Fruit fly (Drosophila melanogaster) whole organism: ENCODE data around the gene mRRF1.

Experiments used
- CG8478 ChIP-seq: fragments of >200 bp; optimal IDR thresholded peaks from 2 replicates; lab custom pipeline; 2018; ENCODE audit warnings: inconsistent platforms
- Dll ChIP-seq: fragments of >200 bp; optimal IDR thresholded peaks from 2 replicates; lab custom pipeline; 2017
- EcR ChIP-seq, 2 experiments: fragments of >200 bp; optimal IDR thresholded peaks; 2 replicates each; lab custom pipeline; 2017; ENCODE audit warnings: missing biosample characterization in 2 of 2, missing genetic modification characterization in 2 of 2, missing genetic modification reagents in 2 of 2
- pan ChIP-seq: fragments of >200 bp; optimal IDR thresholded peaks from 2 replicates; lab custom pipeline; 2017
- psq ChIP-seq: fragments of >200 bp; optimal IDR thresholded peaks from 2 replicates; lab custom pipeline; 2017
- usp ChIP-seq: fragments of >200 bp; optimal IDR thresholded peaks from 2 replicates; lab custom pipeline; 2017; ENCODE audit warnings: missing biosample characterization, missing genetic modification characterization, mixed read lengths

mRRF1 gene

DNA sequence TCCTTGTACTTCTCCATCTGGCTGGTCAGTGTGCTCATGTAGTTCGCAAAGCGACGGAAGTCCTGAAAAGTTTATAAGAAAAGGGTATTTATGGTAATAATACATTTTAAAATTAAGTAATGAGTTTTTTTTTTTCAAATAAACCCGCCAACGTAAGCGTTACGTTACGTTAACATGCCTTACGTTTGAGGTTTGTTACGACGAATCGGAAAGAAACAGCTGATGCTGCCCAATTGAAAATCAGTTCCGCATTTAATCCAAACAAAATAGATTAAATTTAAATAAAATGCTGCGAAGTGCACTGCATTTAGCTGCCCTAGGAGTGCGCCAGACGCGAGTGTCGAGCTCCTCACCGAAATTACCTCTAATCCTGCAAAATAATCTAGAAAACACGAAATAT lies at the start of gene mRRF1:
Gene mRRF1, plus strand, starts transcription at position 220 of the 400 bp plus-strand sequence.
- TF ChIP-seq CG8478 = no peak
- TF ChIP-seq Dll (lab: Kevin White, UChicago) = no peak
- no peak for TF ChIP-seq psq (lab: Kevin White, UChicago)
- TF ChIP-seq EcR (GFP tag; optimal IDR thresholded peaks at IDR 0.05; lab: Kevin White, UChicago) = no peak
- no peak for TF ChIP-seq usp
- TF ChIP-seq pan (lab: Kevin White, UChicago) = no peak

DNA sequence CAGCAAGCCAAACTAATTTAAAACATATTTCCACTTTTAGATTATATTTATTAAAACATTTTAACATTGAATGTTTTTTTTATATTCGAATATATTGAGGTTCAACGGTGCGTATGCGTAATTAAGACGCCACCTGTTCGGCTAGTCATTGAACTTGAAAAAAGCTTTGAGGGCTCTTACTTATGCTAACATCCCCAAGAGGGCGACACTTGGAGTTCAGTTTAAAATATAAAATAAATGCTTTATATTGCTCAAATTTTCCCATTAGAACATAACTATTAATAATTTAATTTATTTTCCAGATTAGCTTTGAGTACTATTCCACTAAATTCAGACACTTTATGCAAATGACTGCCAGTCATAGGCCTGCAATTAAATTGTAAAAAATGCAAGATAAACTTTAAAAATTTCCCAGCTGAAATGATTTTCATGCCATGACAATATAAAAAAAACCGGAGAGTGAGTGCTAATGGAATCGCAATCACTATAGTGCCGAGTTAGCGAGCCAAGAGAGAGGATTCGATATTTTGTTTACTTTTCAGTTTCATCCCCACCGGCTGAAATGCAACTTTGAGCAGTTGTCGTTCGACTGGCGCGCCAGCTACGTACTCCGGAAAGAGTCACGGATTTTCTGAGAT lies 30.3 kb upstream of the mRRF1 start, which contains the start of gene PGRP-LA:
Gene PGRP-LA, plus strand, starts transcription at position 588 of the 638 bp plus-strand sequence.
- no peak for TF ChIP-seq psq (lab: Kevin White, UChicago)
- no peak for TF ChIP-seq usp
- TF ChIP-seq Dll (lab: Kevin White, UChicago) = no peak
- TF ChIP-seq pan (lab: Kevin White, UChicago) = no peak
- TF ChIP-seq EcR (GFP tag; optimal IDR thresholded peaks at IDR 0.05; lab: Kevin White, UChicago) = no peak
- no peak for TF ChIP-seq CG8478

dm6 chr3L:9335711-9336110 lies 28.4 kb upstream of the mRRF1 start:
- TF ChIP-seq psq (lab: Kevin White, UChicago) = no peak
- TF ChIP-seq usp = no peak
- TF ChIP-seq pan (lab: Kevin White, UChicago) = no peak
- no peak for TF ChIP-seq CG8478
- TF ChIP-seq Dll (lab: Kevin White, UChicago) = peak; percentile 47
- peak in 1 of 2 experiments; percentile 34 for TF ChIP-seq EcR (GFP tag; optimal IDR thresholded peaks at IDR 0.05; lab: Kevin White, UChicago)

dm6 chr3L:9337942-9338468 lies 26.1 kb upstream of the mRRF1 start:
- TF ChIP-seq pan (lab: Kevin White, UChicago) (no peak), CG8478 (no peak), psq (lab: Kevin White, UChicago) (no peak), Dll (lab: Kevin White, UChicago) (no peak), EcR (GFP tag; optimal IDR thresholded peaks at IDR 0.05; lab: Kevin White, UChicago) (no peak), usp (no peak)

DNA sequence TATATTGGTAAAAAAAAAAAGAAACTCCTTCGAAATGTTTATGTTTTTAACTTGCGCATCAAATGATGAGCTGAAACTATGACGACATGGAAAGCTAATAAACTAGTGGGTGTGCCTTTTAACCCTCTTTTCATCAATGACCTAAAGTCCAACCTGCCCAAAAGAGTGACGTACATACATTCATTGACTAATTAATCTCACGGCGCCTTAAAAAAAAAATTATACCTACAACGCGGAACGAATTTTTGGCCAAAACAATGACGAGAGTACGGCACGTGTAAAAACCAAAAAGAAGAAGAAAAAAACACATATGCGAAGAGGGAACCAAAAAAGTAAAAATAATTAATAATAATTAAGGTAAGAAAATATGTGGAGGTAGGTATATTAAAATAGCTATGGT lies 25.6 kb upstream of the mRRF1 start, which contains the start of gene PGRP-LC:
Gene PGRP-LC, plus strand, starts transcription at position 301 of the 400 bp plus-strand sequence.
- TF ChIP-seq pan (lab: Kevin White, UChicago) = no peak
- TF ChIP-seq usp = no peak
- TF ChIP-seq Dll (lab: Kevin White, UChicago) = no peak
- TF ChIP-seq psq (lab: Kevin White, UChicago) = no peak
- no peak for TF ChIP-seq CG8478
- no peak for TF ChIP-seq EcR (GFP tag; optimal IDR thresholded peaks at IDR 0.05; lab: Kevin White, UChicago)

dm6 chr3L:9339021-9339420 lies 25.1 kb upstream of the mRRF1 start:
- TF ChIP-seq EcR (GFP tag; optimal IDR thresholded peaks at IDR 0.05; lab: Kevin White, UChicago) (no peak), psq (lab: Kevin White, UChicago) (no peak), pan (lab: Kevin White, UChicago) (no peak)

- TF ChIP-seq CG8478 (no peak), EcR (GFP tag; optimal IDR thresholded peaks at IDR 0.05; lab: Kevin White, UChicago) (no peak), usp (no peak), Dll (lab: Kevin White, UChicago) (no peak), psq (lab: Kevin White, UChicago) (no peak), pan (lab: Kevin White, UChicago) (no peak)
Observed at dm6 chr3L:9340232-9340631, 23.9 kb upstream of the mRRF1 start.

- TF ChIP-seq Dll (lab: Kevin White, UChicago) = no peak
- TF ChIP-seq CG8478 = no peak
- TF ChIP-seq pan (lab: Kevin White, UChicago) = no peak
- TF ChIP-seq psq (lab: Kevin White, UChicago) = no peak
- no peak for TF ChIP-seq usp
- TF ChIP-seq EcR (GFP tag; optimal IDR thresholded peaks at IDR 0.05; lab: Kevin White, UChicago) = no peak
Observed at dm6 chr3L:9340839-9341238, 23.3 kb upstream of the mRRF1 start.

DNA sequence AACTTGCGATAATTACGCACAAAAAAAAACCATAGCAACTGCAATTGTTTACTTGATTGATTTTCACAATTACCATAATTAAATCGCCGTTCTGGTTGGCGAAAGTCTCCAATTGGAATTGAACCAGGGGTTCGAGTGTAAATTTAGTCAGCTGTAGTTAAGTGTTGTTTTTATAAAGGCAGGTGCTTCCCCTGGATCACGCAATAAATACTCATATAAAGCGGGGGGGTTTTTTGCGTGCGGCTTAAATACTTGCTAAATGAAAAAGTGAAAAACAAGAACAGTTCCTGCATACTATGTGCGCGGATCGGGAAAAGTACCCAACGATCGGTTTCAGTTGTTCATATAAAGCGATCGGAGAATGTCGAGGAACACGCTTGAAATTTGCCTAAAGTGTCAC lies 20.2 kb upstream of the mRRF1 start:
- TF ChIP-seq Dll (lab: Kevin White, UChicago) (no peak), usp (no peak), pan (lab: Kevin White, UChicago) (no peak), psq (lab: Kevin White, UChicago) (no peak), CG8478 (no peak), EcR (GFP tag; optimal IDR thresholded peaks at IDR 0.05; lab: Kevin White, UChicago) (no peak)

DNA sequence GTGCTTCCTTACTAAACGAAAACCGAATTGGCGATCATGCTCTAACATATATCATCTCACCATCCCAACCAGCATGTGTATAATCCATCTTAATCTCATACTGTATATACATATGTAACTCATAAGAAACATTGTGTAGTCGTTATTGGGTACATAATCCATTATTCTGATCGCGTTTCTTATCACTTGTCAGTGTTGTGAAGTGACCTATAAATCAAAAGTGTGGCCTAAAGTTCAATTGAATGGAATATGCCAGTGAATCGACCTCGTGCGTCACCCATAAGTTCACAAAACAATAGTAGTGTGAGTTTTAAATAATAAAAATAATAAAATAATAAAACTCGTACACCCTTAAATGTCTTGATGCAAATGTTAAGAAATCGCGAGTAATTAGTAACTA lies 19.0 kb upstream of the mRRF1 start:
- no peak for TF ChIP-seq EcR (GFP tag; optimal IDR thresholded peaks at IDR 0.05; lab: Kevin White, UChicago)
- TF ChIP-seq Dll (lab: Kevin White, UChicago) = no peak
- TF ChIP-seq CG8478 = no peak
- no peak for TF ChIP-seq usp
- no peak for TF ChIP-seq pan (lab: Kevin White, UChicago)

DNA sequence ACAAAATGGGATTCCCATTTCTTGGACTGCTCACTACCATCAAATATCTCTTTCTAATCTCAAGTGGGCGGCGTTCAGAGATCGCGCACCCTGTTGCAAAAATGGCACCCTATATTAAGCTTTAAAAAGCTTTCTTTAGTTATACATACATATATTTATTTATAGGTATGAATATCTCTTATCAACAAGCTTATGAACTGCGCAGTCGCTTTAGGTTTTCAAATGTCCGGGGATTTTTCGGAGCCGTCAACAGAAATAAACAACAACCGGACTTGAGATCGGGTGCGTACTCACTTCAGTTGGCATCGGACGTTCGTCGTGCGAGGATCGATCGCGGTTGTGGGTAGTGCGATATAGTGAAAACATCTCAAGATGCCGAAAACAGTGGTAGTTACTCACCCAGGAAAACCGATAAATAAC lies 14.8 kb upstream of the mRRF1 start, which contains the start of gene PGRP-LF:
Gene PGRP-LF, plus strand, starts transcription at position 296 of the 420 bp plus-strand sequence.
- TF ChIP-seq CG8478 = no peak
- TF ChIP-seq Dll (lab: Kevin White, UChicago) = no peak
- no peak for TF ChIP-seq psq (lab: Kevin White, UChicago)
- no peak for TF ChIP-seq usp
- TF ChIP-seq EcR (GFP tag; optimal IDR thresholded peaks at IDR 0.05; lab: Kevin White, UChicago) = no peak
- no peak for TF ChIP-seq pan (lab: Kevin White, UChicago)

- TF ChIP-seq CG8478 (no peak), pan (lab: Kevin White, UChicago) (no peak)
Observed at dm6 chr3L:9353733-9354132, 10.4 kb upstream of the mRRF1 start, which contains the start of gene CG32040. Gene CG32040, plus strand, starts transcription at chr3L:9354033.
